Worm (Caenorhabditis elegans) whole organism, late embryonic: ENCODE data around the gene vdac-1.

ENCODE experiments used
- F13H6.1 ChIP-seq: sonication (generic microtip); optimal IDR thresholded peaks from 2 replicates; lab custom pipeline; 2016; ENCODE audit warnings: missing genetic modification characterization, missing compliant biosample characterization
- K02D7.2 ChIP-seq: sonication (generic microtip); optimal IDR thresholded peaks from 2 replicates; lab custom pipeline; 2017; ENCODE audit warnings: mild to moderate bottlenecking, missing genetic modification characterization, missing compliant biosample characterization
- Y22D7AL.16 ChIP-seq: sonication (generic microtip); optimal IDR thresholded peaks from 2 replicates; lab custom pipeline; 2016; ENCODE audit warnings: missing genetic modification characterization, missing compliant biosample characterization
- ama-1 ChIP-seq: fragments of 150-350 bp; optimal IDR thresholded peaks from 2 replicates; lab custom pipeline; 2014
- ceh-19 ChIP-seq: fragments of 200-800 bp; sonication (Bioruptor generic); optimal IDR thresholded peaks from 2 replicates; lab custom pipeline; 2018; ENCODE audit warnings: mild to moderate bottlenecking, missing genetic modification characterization, missing compliant biosample characterization
- ceh-31 ChIP-seq: sonication (generic microtip); optimal IDR thresholded peaks from 2 replicates; lab custom pipeline; 2016; ENCODE audit warnings: missing genetic modification characterization, missing compliant biosample characterization
- ceh-34 ChIP-seq: sonication (generic microtip); optimal IDR thresholded peaks from 2 replicates; lab custom pipeline; 2016; ENCODE audit warnings: mild to moderate bottlenecking, missing genetic modification characterization, missing compliant biosample characterization
- ceh-48 ChIP-seq: sonication (generic microtip); optimal IDR thresholded peaks from 2 replicates; lab custom pipeline; 2016; ENCODE audit warnings: missing genetic modification characterization, inconsistent platforms, missing compliant biosample characterization
- dmd-4 ChIP-seq: sonication (generic microtip); optimal IDR thresholded peaks from 2 replicates; lab custom pipeline; 2016; ENCODE audit warnings: borderline replicate concordance, missing genetic modification characterization, missing compliant biosample characterization
- dve-1 ChIP-seq: sonication (generic microtip); optimal IDR thresholded peaks from 2 replicates; lab custom pipeline; 2017; ENCODE audit warnings: antibody characterized with exemption, mild to moderate bottlenecking, missing genetic modification characterization, missing compliant biosample characterization
- elt-4 ChIP-seq: sonication (generic microtip); optimal IDR thresholded peaks from 2 replicates; lab custom pipeline; 2016; ENCODE audit warnings: missing genetic modification characterization, missing compliant biosample characterization
- hlh-15 ChIP-seq: sonication (generic microtip); optimal IDR thresholded peaks from 2 replicates; lab custom pipeline; 2016; ENCODE audit warnings: missing genetic modification characterization, missing compliant biosample characterization
- hlh-30 ChIP-seq: sonication (generic microtip); optimal IDR thresholded peaks from 2 replicates; lab custom pipeline; 2017; ENCODE audit warnings: antibody characterized with exemption, missing genetic modification characterization, missing compliant biosample characterization; ENCODE audit not compliant: insufficient read depth
- lin-11 ChIP-seq: fragments of 200-800 bp; sonication (Bioruptor generic); optimal IDR thresholded peaks from 2 replicates; lab custom pipeline; 2018; ENCODE audit warnings: mild to moderate bottlenecking, missing genetic modification characterization, missing compliant biosample characterization
- mec-3 ChIP-seq: sonication (generic microtip); optimal IDR thresholded peaks from 2 replicates; lab custom pipeline; 2016; ENCODE audit warnings: borderline replicate concordance, missing genetic modification characterization, missing compliant biosample characterization
- nhr-232 ChIP-seq: sonication (generic microtip); optimal IDR thresholded peaks from 2 replicates; lab custom pipeline; 2016; ENCODE audit warnings: missing genetic modification characterization, missing compliant biosample characterization
- npax-4 ChIP-seq: sonication (generic microtip); optimal IDR thresholded peaks from 2 replicates; lab custom pipeline; 2016; ENCODE audit warnings: missing genetic modification characterization, missing compliant biosample characterization
- pag-3 ChIP-seq: sonication (generic microtip); optimal IDR thresholded peaks from 2 replicates; lab custom pipeline; 2016; ENCODE audit warnings: missing compliant biosample characterization, missing genetic modification characterization, borderline replicate concordance
- pax-1 ChIP-seq: fragments of 150-350 bp; optimal IDR thresholded peaks from 2 replicates; lab custom pipeline; 2014; ENCODE audit warnings: missing biosample characterization, missing genetic modification characterization
- pha-2 ChIP-seq: sonication (generic microtip); optimal IDR thresholded peaks from 2 replicates; lab custom pipeline; 2017; ENCODE audit warnings: mild to moderate bottlenecking, missing genetic modification characterization, missing compliant biosample characterization
- sdc-2 ChIP-seq: sonication (generic microtip); optimal IDR thresholded peaks from 2 replicates; lab custom pipeline; 2016; ENCODE audit warnings: missing genotype, missing genetic modification characterization, missing compliant biosample characterization
- sox-2 ChIP-seq: fragments of 200-800 bp; sonication (Bioruptor generic); IDR thresholded peaks from 2 replicates; pipeline ENCODE4 v1.3.6; 2022; ENCODE audit warnings: missing genetic modification reagents, missing genetic modification characterization, missing compliant biosample characterization
- sox-4 ChIP-seq: sonication (generic microtip); optimal IDR thresholded peaks from 2 replicates; lab custom pipeline; 2017; ENCODE audit warnings: mild to moderate bottlenecking, missing genetic modification characterization, inconsistent platforms, missing compliant biosample characterization
- syd-9 ChIP-seq: sonication (generic microtip); optimal IDR thresholded peaks from 2 replicates; lab custom pipeline; 2016; ENCODE audit warnings: mild to moderate bottlenecking, missing genetic modification characterization, moderate library complexity, missing compliant biosample characterization
- tbx-2 ChIP-seq: sonication (generic microtip); optimal IDR thresholded peaks from 2 replicates; lab custom pipeline; 2016; ENCODE audit warnings: missing genetic modification characterization, missing compliant biosample characterization
- tbx-7 ChIP-seq: sonication (generic microtip); optimal IDR thresholded peaks from 2 replicates; lab custom pipeline; 2016; ENCODE audit warnings: missing genotype, missing genetic modification characterization, missing compliant biosample characterization
- unc-3 ChIP-seq, 2 experiments: fragments of 200-800 bp in 1 of 2; sonication (Bioruptor generic) in 1 of 2; sonication (generic microtip) in 1 of 2; conservative IDR thresholded peaks in 1 of 2; optimal IDR thresholded peaks in 1 of 2; 2 replicates each; pipeline versions ENCODE4 v1.3.6 to Lab custom; 2016 to 2022; ENCODE audit warnings: missing compliant biosample characterization in 2 of 2, missing genetic modification characterization in 2 of 2, missing genetic modification reagents in 1 of 2
- unc-86 ChIP-seq: sonication (generic microtip); optimal IDR thresholded peaks from 2 replicates; lab custom pipeline; 2016; ENCODE audit warnings: missing genetic modification characterization, missing compliant biosample characterization

Gene vdac-1

ce11 chrIV:7508850-7509249 lies 1.2 kb upstream of the vdac-1 start:
- no peak for TF ChIP-seq sox-2 (GFP tag; lab: Robert Waterston, UW)
- TF ChIP-seq dmd-4 (tag; lab: Kevin White, UChicago), result no peak
- TF ChIP-seq unc-3 (GFP tag; conservative IDR thresholded peaks at IDR 0.05; lab: Robert Waterston, UW), result no peak
- no peak for TF ChIP-seq unc-3 (tag; optimal IDR thresholded peaks at IDR 0.05; lab: Kevin White, UChicago)
- no peak for TF ChIP-seq ceh-48
- no peak for TF ChIP-seq Y22D7AL.16 (tag; lab: Kevin White, UChicago)
- TF ChIP-seq lin-11 (tag; lab: Kevin White, UChicago), result no peak
- no peak for TF ChIP-seq mec-3 (tag; lab: Kevin White, UChicago)
- TF ChIP-seq ceh-31 (tag; lab: Kevin White, UChicago), result no peak
- no peak for TF ChIP-seq npax-4 (tag; lab: Kevin White, UChicago)
- TF ChIP-seq pax-1 (tag; lab: Kevin White, UChicago), result no peak
- no peak for TF ChIP-seq F13H6.1 (tag; lab: Kevin White, UChicago)

- TF ChIP-seq tbx-7 (no peak), hlh-15 (tag; lab: Kevin White, UChicago) (no peak), K02D7.2 (tag; lab: Kevin White, UChicago) (no peak), sox-4 (no peak), hlh-30 (peak; percentile 76), elt-4 (tag; lab: Kevin White, UChicago) (no peak)
Measured at ce11 chrIV:7507305-7507704, 386 bp downstream of the vdac-1 start.

DNA sequence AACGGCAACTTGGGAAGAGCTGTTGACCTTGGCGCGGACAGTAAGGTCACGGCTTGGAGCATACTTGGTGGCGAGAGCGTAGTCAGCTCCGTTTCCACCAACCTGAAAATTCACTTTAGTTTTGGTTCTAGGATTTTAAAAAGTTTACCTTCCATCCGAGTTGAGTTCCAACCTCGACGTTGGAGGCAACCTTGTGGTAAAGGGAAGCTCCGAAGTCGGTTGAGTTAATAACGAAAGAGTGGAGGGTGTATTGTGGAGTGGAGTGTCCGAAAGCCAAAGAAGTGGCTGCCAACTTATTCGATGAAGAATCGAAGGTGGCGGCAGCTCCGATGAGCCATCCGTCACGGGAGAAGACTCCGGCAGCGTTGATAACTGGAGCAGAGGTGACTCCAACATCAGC lies 980 bp downstream of the vdac-1 start:
- no peak for TF ChIP-seq tbx-2 (tag; lab: Kevin White, UChicago)

ce11 chrIV:7505866-7506488 lies 1.7 kb downstream of the vdac-1 start:
- no peak for TF ChIP-seq tbx-7
- TF ChIP-seq ama-1, result peak; percentile 38

DNA sequence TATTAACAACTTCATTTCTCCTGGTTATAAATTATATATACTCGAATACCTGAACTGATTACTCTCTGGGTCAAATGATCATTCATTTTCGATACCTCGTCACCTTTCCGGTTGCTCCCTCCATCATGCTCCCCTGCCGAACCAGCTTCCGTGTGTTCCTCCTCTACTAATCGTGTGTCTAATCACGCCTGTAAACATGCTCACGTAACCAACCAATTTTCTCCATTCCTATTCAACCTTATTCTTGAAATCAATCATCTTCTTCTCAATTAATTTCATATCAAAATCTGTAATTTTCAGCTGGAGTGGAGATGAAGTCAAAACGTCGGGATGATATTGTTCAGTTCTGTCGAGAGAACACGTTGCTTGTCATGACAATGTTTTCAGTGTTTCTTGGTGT lies 4.4 kb downstream of the vdac-1 start, which contains the start of gene glt-6:
glt-6 (plus strand) TSS at position 301 of the 400 bp plus-strand sequence.
- TF ChIP-seq pax-1 (tag; lab: Kevin White, UChicago) (no peak), F13H6.1 (tag; lab: Kevin White, UChicago) (no peak), dve-1 (no peak), ceh-34 (no peak), sdc-2 (tag; lab: Kevin White, UChicago) (no peak), unc-86 (tag; lab: Kevin White, UChicago) (no peak), ceh-19 (GFP tag; lab: Kevin White, UChicago) (no peak), pha-2 (tag; lab: Kevin White, UChicago) (no peak), ama-1 (no peak), K02D7.2 (tag; lab: Kevin White, UChicago) (no peak), syd-9 (tag; lab: Kevin White, UChicago) (no peak), sox-2 (GFP tag; lab: Robert Waterston, UW) (no peak), tbx-7 (no peak)

DNA sequence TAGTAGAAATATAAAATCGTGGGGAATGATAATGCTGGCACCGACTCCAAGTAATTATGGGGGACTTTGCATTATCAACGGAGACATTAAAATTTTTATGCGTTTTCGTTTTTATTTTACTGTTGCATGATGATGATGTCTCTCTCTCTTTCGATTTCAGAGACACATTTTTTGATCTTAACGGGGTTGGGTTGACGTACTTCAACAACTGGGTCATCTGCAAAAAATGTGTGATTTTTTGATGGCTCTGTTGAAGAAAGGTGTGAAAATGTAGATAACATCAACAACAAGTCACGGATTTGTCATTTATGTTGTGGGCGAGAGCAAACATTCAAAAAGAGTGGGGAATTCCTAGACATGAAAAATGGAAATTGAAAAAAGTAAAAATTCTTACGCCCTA lies 6.4 kb downstream of the vdac-1 start, which contains the start of gene F55G1.15:
F55G1.15 (minus strand) TSS at position 101 of the 400 bp plus-strand sequence.
- TF ChIP-seq nhr-232 (tag; lab: Kevin White, UChicago) (no peak), dve-1 (no peak), unc-3 (GFP tag; conservative IDR thresholded peaks at IDR 0.05; lab: Robert Waterston, UW) (no peak), unc-3 (tag; optimal IDR thresholded peaks at IDR 0.05; lab: Kevin White, UChicago) (no peak), syd-9 (tag; lab: Kevin White, UChicago) (no peak), lin-11 (tag; lab: Kevin White, UChicago) (no peak), ceh-31 (tag; lab: Kevin White, UChicago) (no peak), K02D7.2 (tag; lab: Kevin White, UChicago) (no peak), ama-1 (no peak), pag-3 (tag; lab: Kevin White, UChicago) (no peak)
